Worm (Caenorhabditis elegans) whole organism, young adult: Measurements from ENCODE around the gene mnp-1.

ENCODE experiments used
- B0336.3 ChIP-seq: fragments of 200-800 bp; sonication (Bioruptor generic); IDR thresholded peaks from 2 replicates; pipeline ENCODE4 v1.3.6; 2022; ENCODE audit warnings: missing genetic modification characterization, missing compliant biosample characterization
- F23B12.7 ChIP-seq: sonication (generic microtip); optimal IDR thresholded peaks from 2 replicates; lab custom pipeline; 2017; ENCODE audit warnings: missing genetic modification characterization, mild to moderate bottlenecking, missing compliant biosample characterization, antibody characterized with exemption, moderate library complexity; ENCODE audit not compliant: insufficient read depth
- F33H1.4 ChIP-seq: fragments of 200-800 bp; sonication (Bioruptor generic); IDR thresholded peaks from 2 replicates; pipeline ENCODE4 v1.3.6; 2022; ENCODE audit warnings: missing genetic modification reagents, missing genetic modification characterization, missing compliant biosample characterization
- F37B4.10 ChIP-seq: fragments of 200-800 bp; sonication (Bioruptor generic); IDR thresholded peaks from 2 replicates; pipeline ENCODE4 v1.3.6; 2022; ENCODE audit warnings: missing genetic modification characterization, missing compliant biosample characterization
- F49E8.2 ChIP-seq: sonication (generic microtip); optimal IDR thresholded peaks from 3 replicates; lab custom pipeline; 2017; ENCODE audit warnings: missing genetic modification characterization, mild to moderate bottlenecking, missing compliant biosample characterization, antibody characterized with exemption, moderate library complexity; ENCODE audit not compliant: insufficient read depth
- K11D2.4 ChIP-seq: fragments of 200-800 bp; sonication (Bioruptor generic); IDR thresholded peaks from 2 replicates; pipeline ENCODE4 v1.3.6; 2022; ENCODE audit warnings: missing genetic modification reagents, missing genetic modification characterization, missing compliant biosample characterization
- T26A5.8 ChIP-seq: sonication (generic microtip); optimal IDR thresholded peaks from 2 replicates; lab custom pipeline; 2016; ENCODE audit warnings: missing genetic modification characterization, missing compliant biosample characterization
- Y53F4B.3 ChIP-seq: fragments of 200-800 bp; sonication (Bioruptor generic); IDR thresholded peaks from 2 replicates; pipeline ENCODE4 v1.3.6; 2022; ENCODE audit warnings: missing genetic modification reagents, missing genetic modification characterization, missing compliant biosample characterization
- bed-2 ChIP-seq: fragments of 200-800 bp; sonication (Bioruptor generic); IDR thresholded peaks from 2 replicates; pipeline ENCODE4 v1.3.6; 2022; ENCODE audit warnings: missing genetic modification reagents, missing genetic modification characterization, missing compliant biosample characterization
- ccch-3 ChIP-seq: fragments of 200-800 bp; sonication (Bioruptor generic); optimal IDR thresholded peaks from 2 replicates; lab custom pipeline; 2018; ENCODE audit warnings: mild to moderate bottlenecking, missing genetic modification characterization, missing compliant biosample characterization
- cebp-1 ChIP-seq, 2 experiments: fragments of 200-800 bp in 1 of 2; sonication (Bioruptor generic) in 1 of 2; sonication (generic microtip) in 1 of 2; IDR thresholded peaks in 1 of 2; optimal IDR thresholded peaks in 1 of 2; 2 replicates each; pipeline versions ENCODE4 v1.3.6 to Lab custom; 2017 to 2022; ENCODE audit warnings: missing compliant biosample characterization in 2 of 2, missing genetic modification characterization in 2 of 2, mild to moderate bottlenecking in 1 of 2, missing genetic modification reagents in 1 of 2, moderate library complexity in 1 of 2
- ceh-27 ChIP-seq: fragments of 200-800 bp; sonication (Bioruptor generic); optimal IDR thresholded peaks from 2 replicates; lab custom pipeline; 2018; ENCODE audit warnings: mild to moderate bottlenecking, missing genetic modification characterization, moderate library complexity, missing compliant biosample characterization
- ceh-40 ChIP-seq: fragments of 200-800 bp; sonication (Bioruptor generic); IDR thresholded peaks from 2 replicates; pipeline ENCODE4 v1.3.6; 2022; ENCODE audit warnings: missing genetic modification characterization, missing compliant biosample characterization
- ceh-79 ChIP-seq: sonication (generic microtip); optimal IDR thresholded peaks from 2 replicates; lab custom pipeline; 2017; ENCODE audit warnings: mild to moderate bottlenecking, missing genetic modification characterization, missing compliant biosample characterization
- ceh-91 ChIP-seq: fragments of 200-800 bp; sonication (Bioruptor generic); IDR thresholded peaks from 2 replicates; pipeline ENCODE4 v1.3.6; 2022; ENCODE audit warnings: missing genetic modification reagents, missing genetic modification characterization, missing compliant biosample characterization
- dox-1 ChIP-seq: fragments of 200-800 bp; sonication (Bioruptor generic); IDR thresholded peaks from 2 replicates; pipeline ENCODE4 v1.3.6; 2022; ENCODE audit warnings: missing genetic modification reagents, missing genetic modification characterization, missing compliant biosample characterization
- him-1 ChIP-seq: sonication (generic microtip); optimal IDR thresholded peaks from 2 replicates; lab custom pipeline; 2016; ENCODE audit warnings: missing genotype, missing genetic modification reagents, missing genetic modification characterization, missing compliant biosample characterization
- hsf-1 ChIP-seq: fragments of 200-800 bp; sonication (Bioruptor generic); IDR thresholded peaks from 2 replicates; pipeline ENCODE4 v1.3.6; 2022; ENCODE audit warnings: missing genetic modification reagents, missing genetic modification characterization, missing compliant biosample characterization
- let-607 ChIP-seq, 2 experiments: fragments of 200-800 bp in 1 of 2; sonication (Bioruptor generic) in 1 of 2; sonication (generic microtip) in 1 of 2; optimal IDR thresholded peaks; 2 replicates each; lab custom pipeline; 2016 to 2018; ENCODE audit warnings: mild to moderate bottlenecking in 2 of 2, missing compliant biosample characterization in 2 of 2, missing genetic modification characterization in 2 of 2, moderate library complexity in 2 of 2, missing genotype in 1 of 2
- lin-40 ChIP-seq: sonication (generic microtip); optimal IDR thresholded peaks from 2 replicates; lab custom pipeline; 2016; ENCODE audit warnings: missing genetic modification characterization, mild to moderate bottlenecking, missing compliant biosample characterization, missing genotype, missing genetic modification reagents
- lin-54 ChIP-seq: fragments of 200-800 bp; sonication (Bioruptor generic); optimal IDR thresholded peaks from 2 replicates; lab custom pipeline; 2018; ENCODE audit warnings: mild to moderate bottlenecking, missing genetic modification characterization, missing compliant biosample characterization
- lsl-1 ChIP-seq: fragments of 200-800 bp; sonication (Bioruptor generic); optimal IDR thresholded peaks from 2 replicates; lab custom pipeline; 2018; ENCODE audit warnings: mild to moderate bottlenecking, missing genetic modification characterization, moderate library complexity, missing compliant biosample characterization
- mcd-1 ChIP-seq: fragments of 200-800 bp; sonication (Bioruptor generic); IDR thresholded peaks from 2 replicates; pipeline ENCODE4 v1.3.6; 2022; ENCODE audit warnings: missing genetic modification reagents, missing genetic modification characterization, missing compliant biosample characterization
- mel-28 ChIP-seq: sonication (generic microtip); optimal IDR thresholded peaks from 2 replicates; lab custom pipeline; 2016; ENCODE audit warnings: borderline replicate concordance, mild to moderate bottlenecking, missing genetic modification characterization, missing compliant biosample characterization
- nhr-80 ChIP-seq: sonication (generic microtip); optimal IDR thresholded peaks from 2 replicates; lab custom pipeline; 2016; ENCODE audit warnings: missing genetic modification characterization, missing compliant biosample characterization
- rec-8 ChIP-seq, 2 experiments: sonication (generic microtip); optimal IDR thresholded peaks; 2 replicates each; lab custom pipeline; 2016; ENCODE audit warnings: mild to moderate bottlenecking in 2 of 2, missing genetic modification characterization in 2 of 2, missing genetic modification reagents in 2 of 2, missing genotype in 2 of 2, missing biosample characterization in 1 of 2, missing compliant biosample characterization in 1 of 2, moderate library complexity in 1 of 2
- repo-1 ChIP-seq: sonication (generic microtip); optimal IDR thresholded peaks from 2 replicates; lab custom pipeline; 2017; ENCODE audit warnings: mild to moderate bottlenecking, missing genetic modification characterization, missing compliant biosample characterization
- rpc-1 ChIP-seq, 2 experiments: fragments of 150-350 bp in 1 of 2; sonication (generic microtip) in 1 of 2; optimal IDR thresholded peaks; 2 replicates each; lab custom pipeline; 2014 to 2018; ENCODE audit warnings: missing biosample characterization in 1 of 2, missing genetic modification characterization in 1 of 2, missing genetic modification reagents in 1 of 2, missing genotype in 1 of 2
- somi-1 ChIP-seq: fragments of 200-800 bp; sonication (Bioruptor generic); optimal IDR thresholded peaks from 2 replicates; lab custom pipeline; 2018; ENCODE audit warnings: mild to moderate bottlenecking, missing genetic modification characterization, missing compliant biosample characterization
- tbp1 ChIP-seq: fragments of 200-800 bp; sonication (Bioruptor generic); optimal IDR thresholded peaks from 2 replicates; lab custom pipeline; 2018; ENCODE audit warnings: mild to moderate bottlenecking, missing genetic modification characterization, missing compliant biosample characterization
- unc-130 ChIP-seq: sonication (generic microtip); optimal IDR thresholded peaks from 2 replicates; lab custom pipeline; 2016; ENCODE audit warnings: missing genetic modification reagents, missing genetic modification characterization, missing compliant biosample characterization
- ztf-26 ChIP-seq: sonication (generic microtip); optimal IDR thresholded peaks from 2 replicates; lab custom pipeline; 2017; ENCODE audit warnings: missing genetic modification characterization, missing compliant biosample characterization
- ztf-28 ChIP-seq: fragments of 200-800 bp; sonication (Bioruptor generic); IDR thresholded peaks from 2 replicates; pipeline ENCODE4 v1.3.6; 2022; ENCODE audit warnings: missing genetic modification reagents, missing genetic modification characterization, missing compliant biosample characterization
- ztf-3 ChIP-seq: fragments of 200-800 bp; sonication (Bioruptor generic); optimal IDR thresholded peaks from 2 replicates; lab custom pipeline; 2018; ENCODE audit warnings: mild to moderate bottlenecking, missing genetic modification characterization, missing compliant biosample characterization
- ztf-6 ChIP-seq: fragments of 200-800 bp; sonication (Bioruptor generic); IDR thresholded peaks from 2 replicates; pipeline ENCODE4 v1.3.6; 2022; ENCODE audit warnings: missing genetic modification reagents, missing genetic modification characterization, missing compliant biosample characterization

The mnp-1 gene

ce11 chrIII:4369381-4369809 lies 13.0 kb downstream of the mnp-1 start (continued):
- TF ChIP-seq ceh-40 (GFP tag; lab: Robert Waterston, UW), result peak; percentile 51; the same call in 1 of the 2 replicates
- peak; percentile 69 for TF ChIP-seq rpc-1 (optimal IDR thresholded peaks at IDR 0.05; lab: Kevin White, UChicago)
- TF ChIP-seq rpc-1 (tag; optimal IDR thresholded peaks at IDR 0.05; lab: Kevin White, UChicago), result peak; percentile 66
- TF ChIP-seq ceh-91, result 0 out of 2 replicates have a peak, but pooled peaks have one; percentile 39
- TF ChIP-seq hsf-1, result 0 out of 2 replicates have a peak, but pooled peaks have one; percentile 59
- TF ChIP-seq mel-28 (tag; lab: Kevin White, UChicago), result peak; percentile 33
- peak; percentile 74 for TF ChIP-seq repo-1 (tag; lab: Kevin White, UChicago)
- peak; percentile 56 for TF ChIP-seq ztf-26 (tag; lab: Kevin White, UChicago)
- TF ChIP-seq rec-8 (tag; optimal IDR thresholded peaks at IDR 0.05; lab: Kevin White, UChicago), result peak in 1 of 2 experiments; percentile 32
- peak; percentile 73 for TF ChIP-seq lin-40 (tag; lab: Kevin White, UChicago)
- TF ChIP-seq mcd-1 (GFP tag; lab: Robert Waterston, UW), result peak; percentile 80
- TF ChIP-seq F33H1.4 (GFP tag; lab: Robert Waterston, UW), result peak; percentile 45; the same call in 1 of the 2 replicates
- TF ChIP-seq let-607 (tag; optimal IDR thresholded peaks at IDR 0.05; lab: Kevin White, UChicago), result peak in 1 of 2 experiments; percentile 45
- TF ChIP-seq dox-1 (GFP tag; lab: Robert Waterston, UW), result peak; percentile 94
- peak; percentile 45 for TF ChIP-seq somi-1 (GFP tag; lab: Kevin White, UChicago)
- TF ChIP-seq, all 124 proteins: peak for 54; not testable (repeated sequence) for 70

DNA sequence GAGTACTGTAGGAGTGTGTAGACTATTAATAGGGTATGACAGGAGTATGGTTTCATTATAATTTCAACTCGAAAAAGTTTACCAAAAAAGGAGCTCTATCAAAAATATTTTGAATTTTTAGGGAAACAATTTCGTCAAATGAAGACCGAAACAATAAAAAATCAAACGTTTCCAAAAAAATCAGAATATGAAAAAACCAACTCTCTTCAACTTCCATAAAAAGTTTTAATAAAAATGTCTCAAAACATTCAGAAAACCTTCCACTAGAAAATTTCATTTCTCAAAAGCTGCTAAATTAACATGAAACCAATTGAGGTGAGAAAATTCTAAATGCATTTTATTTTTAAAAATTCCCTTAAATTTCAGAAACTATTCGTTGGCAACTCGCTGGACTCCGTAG lies 14.2 kb downstream of the mnp-1 start, which contains the start of gene ckb-3:
TSS of gene ckb-3 (plus strand) at position 301 of the 400 bp plus-strand sequence.
- TF ChIP-seq hsf-1, result no peak
- no peak for TF ChIP-seq ztf-3 (GFP tag; lab: Kevin White, UChicago)
- no peak for TF ChIP-seq lin-40 (tag; lab: Kevin White, UChicago)

- TF ChIP-seq lsl-1 (GFP tag; lab: Kevin White, UChicago) (no peak), tbp1 (GFP tag; lab: Kevin White, UChicago) (no peak), Y53F4B.3 (GFP tag; lab: Robert Waterston, UW) (no peak), nhr-80 (no peak), ceh-79 (tag; lab: Kevin White, UChicago) (no peak), F37B4.10 (GFP tag; lab: Robert Waterston, UW) (no peak)
Observed at ce11 chrIII:4372894-4373293, 16.5 kb downstream of the mnp-1 start.

DNA sequence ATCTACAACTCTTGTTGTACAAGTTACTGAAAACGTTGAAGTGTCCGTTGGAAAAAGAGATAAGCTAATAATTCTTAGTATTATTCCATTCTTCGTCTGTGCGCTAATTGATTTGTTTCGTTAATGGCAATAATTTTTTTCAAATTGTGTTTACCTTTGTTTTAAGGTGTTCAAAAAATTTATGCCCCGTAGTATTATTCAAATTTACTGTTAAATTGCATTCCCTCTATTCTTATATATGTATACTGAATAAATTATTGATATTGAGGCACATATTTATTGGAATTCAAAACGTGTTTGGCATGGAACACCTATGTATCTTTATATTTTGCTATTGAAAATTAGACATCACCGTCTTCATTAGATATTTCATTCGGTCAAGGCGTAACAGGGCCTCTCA lies 18.5 kb downstream of the mnp-1 start, which contains the start of gene pals-26:
TSS of gene pals-26 (plus strand) at position 301 of the 400 bp plus-strand sequence.
- TF ChIP-seq F49E8.2 (tag; lab: Kevin White, UChicago) (no peak), K11D2.4 (GFP tag; lab: Robert Waterston, UW) (no peak), B0336.3 (GFP tag; lab: Robert Waterston, UW) (no peak), ccch-3 (GFP tag; lab: Kevin White, UChicago) (no peak), cebp-1 (GFP tag; IDR thresholded peaks at IDR 0.05; lab: Robert Waterston, UW) (no peak), cebp-1 (tag; optimal IDR thresholded peaks at IDR 0.05; lab: Kevin White, UChicago) (no peak), lin-54 (GFP tag; lab: Kevin White, UChicago) (no peak), him-1 (tag; lab: Kevin White, UChicago) (no peak), F23B12.7 (no peak), T26A5.8 (tag; lab: Kevin White, UChicago) (no peak), unc-130 (no peak), bed-2 (GFP tag; lab: Robert Waterston, UW) (no peak), ceh-27 (no peak), ztf-6 (no peak), rpc-1 (optimal IDR thresholded peaks at IDR 0.05; lab: Kevin White, UChicago) (no peak), rpc-1 (tag; optimal IDR thresholded peaks at IDR 0.05; lab: Kevin White, UChicago) (no peak), ztf-28 (GFP tag; lab: Robert Waterston, UW) (no peak)
